Fruit fly (Drosophila melanogaster): ENCODE results near the gene CG12213.

DNA sequence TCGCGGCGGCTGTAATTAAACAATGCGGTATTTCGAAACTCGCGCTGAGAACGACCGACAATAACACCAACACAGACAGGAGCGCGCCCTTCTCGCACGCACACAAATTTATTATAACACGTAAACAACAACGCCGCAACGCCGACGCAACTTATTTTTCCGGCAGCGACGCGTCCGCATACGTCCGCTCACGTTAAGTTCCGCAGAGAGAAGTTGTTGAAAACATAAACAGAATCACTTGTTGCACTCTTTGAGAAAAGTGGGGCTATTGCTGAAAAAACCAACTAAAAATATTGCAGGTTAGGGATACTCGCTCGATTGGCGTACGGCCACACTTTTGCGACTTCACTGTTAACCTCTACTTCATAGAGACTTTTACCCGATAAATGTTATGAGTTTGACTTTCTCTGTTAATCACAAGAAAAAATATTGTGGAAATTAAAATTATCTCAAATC is 18.6 kb downstream of the CG12213 start, which contains the start of gene Cad87A:
- TF ChIP-seq CG6276 (GFP tag; optimal IDR thresholded peaks at IDR 0.05): no peak
- TF ChIP-seq Ets21C (GFP tag; optimal IDR thresholded peaks at IDR 0.05): no peak
- no peak for TF ChIP-seq CG7368 (GFP tag; optimal IDR thresholded peaks at IDR 0.05)
- TF ChIP-seq CG32006 (GFP tag; optimal IDR thresholded peaks at IDR 0.05): no peak
- TF ChIP-seq Gug (GFP tag; IDR thresholded peaks at IDR 0.05): no peak
- no peak for TF ChIP-seq Hr39 (GFP tag; optimal IDR thresholded peaks at IDR 0.05)
- TF ChIP-seq CG8319 (GFP tag; optimal IDR thresholded peaks at IDR 0.05): no peak
- TF ChIP-seq CG6854 (GFP tag; optimal IDR thresholded peaks at IDR 0.05): peak; percentile 19
- TF ChIP-seq Sox15 (GFP tag; optimal IDR thresholded peaks at IDR 0.05): no peak
- TF ChIP-seq svp (GFP tag): no peak

Measured in whole organism, prepupa.